Worm (Caenorhabditis elegans) whole organism, L2 larva: ENCODE measurements around the gene vhp-1.
"Not testable (repeated sequence)": the region's sequence is repeated elsewhere in the genome, so short reads cannot be mapped to it uniquely, and the experiment has no call there.

Experiments
- Y55F3AM.14 ChIP-seq: fragments of 200-800 bp; sonication (Bioruptor generic); optimal IDR thresholded peaks from 2 replicates; lab custom pipeline; 2018; ENCODE audit warnings: mild to moderate bottlenecking, missing genetic modification characterization, missing compliant biosample characterization
- ama-1 ChIP-seq: fragments of 150-350 bp; optimal IDR thresholded peaks from 2 replicates; lab custom pipeline; 2018; ENCODE audit warnings: inconsistent platforms
- elt-1 ChIP-seq: fragments of 150-350 bp; optimal IDR thresholded peaks from 2 replicates; lab custom pipeline; 2014; ENCODE audit warnings: missing biosample characterization, missing genetic modification characterization
- gmeb-1 ChIP-seq: fragments of 150-350 bp; optimal IDR thresholded peaks from 2 replicates; lab custom pipeline; 2014; ENCODE audit warnings: missing biosample characterization, missing genetic modification characterization
- nhr-12 ChIP-seq: fragments of 150-350 bp; optimal IDR thresholded peaks from 2 replicates; lab custom pipeline; 2014; ENCODE audit warnings: missing biosample characterization, missing genetic modification characterization
- nhr-23 ChIP-seq: fragments of 150-350 bp; optimal IDR thresholded peaks from 2 replicates; lab custom pipeline; 2014; ENCODE audit warnings: missing biosample characterization, missing genetic modification reagents, missing genetic modification characterization
- nhr-77 ChIP-seq: fragments of 150-350 bp; optimal IDR thresholded peaks from 2 replicates; lab custom pipeline; 2014; ENCODE audit warnings: missing biosample characterization, missing genetic modification characterization
- unc-62 ChIP-seq: fragments of 150-350 bp; optimal IDR thresholded peaks from 2 replicates; lab custom pipeline; 2014; ENCODE audit warnings: missing biosample characterization, missing genetic modification reagents, missing genetic modification characterization
- ztf-11 ChIP-seq: sonication (generic microtip); optimal IDR thresholded peaks from 2 replicates; lab custom pipeline; 2017; ENCODE audit warnings: missing biosample characterization, missing genetic modification characterization

DNA sequence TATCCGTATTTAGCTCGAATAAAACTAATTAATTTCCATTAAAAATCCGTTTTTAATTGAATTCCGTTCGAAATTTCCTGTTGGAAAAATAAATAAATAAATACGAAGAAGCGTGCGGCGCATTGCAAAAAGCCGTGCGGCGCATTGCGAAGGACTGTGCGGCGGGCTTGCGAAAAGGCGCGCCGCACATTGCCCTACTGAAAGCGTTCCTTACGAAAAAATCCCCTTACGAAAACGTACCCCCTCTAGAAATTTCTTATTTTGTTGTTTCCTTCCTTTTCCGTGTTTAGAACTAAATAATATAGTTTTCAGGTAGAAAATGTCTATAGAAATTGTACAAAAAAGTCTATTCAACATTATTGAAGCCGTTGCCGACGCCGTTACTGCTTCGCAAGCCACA is 27.3 kb downstream of the vhp-1 start, which contains the start of gene F09E5.8:
- not testable (repeated sequence) for TF ChIP-seq ztf-11 (tag; lab: Kevin White, UChicago); unc-62 (GFP tag; lab: Kevin White, UChicago); nhr-23 (tag; lab: Kevin White, UChicago); gmeb-1 (tag; lab: Kevin White, UChicago); Y55F3AM.14 (GFP tag; lab: Kevin White, UChicago); nhr-12 (tag; lab: Kevin White, UChicago); nhr-77 (tag; lab: Kevin White, UChicago); elt-1 (tag; lab: Kevin White, UChicago); ama-1 (lab: Kevin White, UChicago)
